Worm (Caenorhabditis elegans) whole organism, young adult: ENCODE data around the gene sde-2.

Source experiments
- B0035.1 ChIP-seq: sonication (generic microtip); optimal IDR thresholded peaks from 2 replicates; lab custom pipeline; 2016; ENCODE audit warnings: missing genetic modification characterization, mild to moderate bottlenecking, missing compliant biosample characterization, missing genotype, missing genetic modification reagents
- D2030.7 ChIP-seq: fragments of 200-800 bp; sonication (Bioruptor generic); IDR thresholded peaks from 2 replicates; pipeline ENCODE4 v1.3.6; 2022; ENCODE audit warnings: missing genetic modification reagents, missing genetic modification characterization, missing compliant biosample characterization
- F37B4.10 ChIP-seq: fragments of 200-800 bp; sonication (Bioruptor generic); IDR thresholded peaks from 2 replicates; pipeline ENCODE4 v1.3.6; 2022; ENCODE audit warnings: missing genetic modification characterization, missing compliant biosample characterization
- F52B5.7 ChIP-seq: sonication (generic microtip); optimal IDR thresholded peaks from 2 replicates; lab custom pipeline; 2016; ENCODE audit warnings: mild to moderate bottlenecking, missing genetic modification characterization, missing compliant biosample characterization
- ama-1 ChIP-seq, 3 experiments: fragments of 150-350 bp in 1 of 3; sonication (generic microtip) in 2 of 3; optimal IDR thresholded peaks; 2 replicates each; lab custom pipeline; 2014 to 2018; ENCODE audit warnings: missing biosample characterization in 2 of 3, missing genetic modification characterization in 2 of 3, missing genetic modification reagents in 2 of 3
- atf-7 ChIP-seq: sonication (generic microtip); optimal IDR thresholded peaks from 2 replicates; lab custom pipeline; 2017; ENCODE audit warnings: mild to moderate bottlenecking, missing genetic modification characterization, missing compliant biosample characterization
- attf-3 ChIP-seq: fragments of 200-800 bp; sonication (Bioruptor generic); conservative IDR thresholded peaks from 2 replicates; pipeline ENCODE4 v1.3.6; 2022; ENCODE audit warnings: missing genetic modification reagents, missing genetic modification characterization, missing compliant biosample characterization
- chd-7 ChIP-seq: sonication (generic microtip); optimal IDR thresholded peaks from 2 replicates; lab custom pipeline; 2016; ENCODE audit warnings: mild to moderate bottlenecking, missing genetic modification characterization, moderate library complexity, missing compliant biosample characterization
- lag-1 ChIP-seq: fragments of 200-800 bp; sonication (Bioruptor generic); IDR thresholded peaks from 2 replicates; pipeline ENCODE4 v1.3.6; 2022; ENCODE audit warnings: missing genetic modification reagents, missing genetic modification characterization, missing compliant biosample characterization
- madf-10 ChIP-seq: sonication (generic microtip); optimal IDR thresholded peaks from 2 replicates; lab custom pipeline; 2016; ENCODE audit warnings: mild to moderate bottlenecking, missing genetic modification characterization, missing compliant biosample characterization
- pha-4 ChIP-seq: fragments of 150-350 bp; sonication (generic microtip); optimal IDR thresholded peaks from 2 replicates; lab custom pipeline; 2014; ENCODE audit warnings: missing biosample characterization, missing genetic modification reagents, missing genetic modification characterization
- snpc-4 ChIP-seq, 5 experiments: fragments of 150-350 bp in 1 of 5; sonication (generic microtip) in 4 of 5; optimal IDR thresholded peaks; 2 replicates each; lab custom pipeline; 2014 to 2018; ENCODE audit warnings: missing genetic modification characterization in 5 of 5, missing biosample characterization in 3 of 5, antibody characterized with exemption in 2 of 5, mild to moderate bottlenecking in 2 of 5, missing compliant biosample characterization in 2 of 5, missing genotype in 2 of 5, moderate library complexity in 2 of 5, missing genetic modification reagents in 1 of 5

DNA sequence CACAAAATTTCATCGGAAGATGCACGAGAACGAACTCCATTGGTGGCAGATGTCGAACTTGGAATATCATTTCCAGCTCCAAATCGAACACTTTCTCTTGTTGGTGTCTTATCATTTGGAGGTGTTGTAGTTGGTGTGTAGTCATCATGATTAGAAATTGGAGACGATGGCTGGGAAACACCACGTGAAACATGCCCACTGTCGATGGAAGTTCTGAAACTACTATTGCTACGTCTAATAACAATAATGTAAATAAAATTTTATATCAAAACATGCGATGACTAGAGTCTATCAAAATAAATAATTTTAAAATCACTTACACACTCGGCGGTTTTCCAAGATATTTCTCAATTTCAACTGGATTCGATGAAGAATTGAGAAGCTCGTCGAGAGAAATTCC is 24.9 kb downstream of the sde-2 start:
- TF ChIP-seq D2030.7 = no peak
- no peak for TF ChIP-seq attf-3 (GFP tag; lab: Robert Waterston, UW)
- no peak for TF ChIP-seq snpc-4 (GFP tag; optimal IDR thresholded peaks at IDR 0.05; lab: Kevin White, UChicago)
- no peak for TF ChIP-seq snpc-4 (tag; optimal IDR thresholded peaks at IDR 0.05; lab: Kevin White, UChicago)
- no peak for TF ChIP-seq B0035.1 (tag; lab: Kevin White, UChicago)
- TF ChIP-seq ama-1 (optimal IDR thresholded peaks at IDR 0.05; lab: Kevin White, UChicago) = no peak
- no peak for TF ChIP-seq ama-1 (GFP tag; optimal IDR thresholded peaks at IDR 0.05; lab: Kevin White, UChicago)
- TF ChIP-seq atf-7 = no peak
- no peak for TF ChIP-seq lag-1 (GFP tag; lab: Robert Waterston, UW)
- no peak for TF ChIP-seq madf-10 (tag; lab: Kevin White, UChicago)
- no peak for TF ChIP-seq chd-7 (tag; lab: Kevin White, UChicago)
- TF ChIP-seq pha-4 (tag; lab: Kevin White, UChicago) = no peak
- TF ChIP-seq F52B5.7 = no peak
- 0 out of 2 replicates have a peak, but pooled peaks have one; percentile 77 for TF ChIP-seq F37B4.10 (GFP tag; lab: Robert Waterston, UW)
